Worm (Caenorhabditis elegans) whole organism, L1 larva: Measurements from ENCODE around the gene clec-179.

Experiments used
- aha-1 ChIP-seq: fragments of 150-350 bp; optimal IDR thresholded peaks from 2 replicates; lab custom pipeline; 2014; ENCODE audit warnings: missing biosample characterization, missing genetic modification characterization
- alr-1 ChIP-seq: fragments of 200-800 bp; sonication (Bioruptor generic); optimal IDR thresholded peaks from 2 replicates; lab custom pipeline; 2018; ENCODE audit warnings: borderline replicate concordance, mild to moderate bottlenecking, missing genetic modification characterization, missing compliant biosample characterization
- aly-2 ChIP-seq: fragments of 150-350 bp; optimal IDR thresholded peaks from 2 replicates; lab custom pipeline; 2014; ENCODE audit warnings: missing biosample characterization, missing genetic modification characterization
- blmp-1 ChIP-seq: fragments of 150-350 bp; optimal IDR thresholded peaks from 2 replicates; lab custom pipeline; 2014; ENCODE audit warnings: missing biosample characterization, missing genetic modification characterization
- ceh-63 ChIP-seq: fragments of 200-800 bp; sonication (Bioruptor generic); optimal IDR thresholded peaks from 2 replicates; lab custom pipeline; 2018; ENCODE audit warnings: mild to moderate bottlenecking, missing genetic modification characterization, missing compliant biosample characterization
- ceh-82 ChIP-seq, 3 experiments: fragments of 150-350 bp in 1 of 3; sonication (generic microtip) in 2 of 3; optimal IDR thresholded peaks; 2 replicates each; lab custom pipeline; 2014 to 2017; ENCODE audit warnings: missing biosample characterization in 3 of 3, missing genetic modification characterization in 3 of 3
- ceh-88 ChIP-seq: fragments of 200-800 bp; sonication (Bioruptor generic); IDR thresholded peaks from 2 replicates; pipeline ENCODE4 v1.3.6; 2022; ENCODE audit warnings: missing genetic modification characterization, missing compliant biosample characterization
- dpl-1 ChIP-seq, 3 experiments: fragments of 150-350 bp in 2 of 3; sonication (generic microtip) in 1 of 3; optimal IDR thresholded peaks; 2 replicates each; lab custom pipeline; 2014 to 2017; ENCODE audit warnings: missing biosample characterization in 3 of 3, missing genetic modification characterization in 3 of 3, missing genetic modification reagents in 3 of 3
- efl-3 ChIP-seq: fragments of 200-800 bp; sonication (Bioruptor generic); optimal IDR thresholded peaks from 2 replicates; lab custom pipeline; 2018; ENCODE audit warnings: mild to moderate bottlenecking, missing genetic modification characterization, missing compliant biosample characterization
- egl-13 ChIP-seq: sonication (generic microtip); optimal IDR thresholded peaks from 2 replicates; lab custom pipeline; 2016; ENCODE audit warnings: missing genotype, missing genetic modification reagents, missing genetic modification characterization, missing compliant biosample characterization
- egl-27 ChIP-seq, 2 experiments: fragments of 150-350 bp in 1 of 2; sonication (generic microtip); optimal IDR thresholded peaks; 3 replicates each; lab custom pipeline; 2017 to 2018; ENCODE audit warnings: missing biosample characterization in 2 of 2, missing genetic modification characterization in 2 of 2, missing genetic modification reagents in 2 of 2
- elt-2 ChIP-seq: sonication (generic microtip); optimal IDR thresholded peaks from 2 replicates; lab custom pipeline; 2016; ENCODE audit warnings: missing genetic modification characterization, mild to moderate bottlenecking, inconsistent platforms, missing compliant biosample characterization, missing genetic modification reagents
- ets-5 ChIP-seq: fragments of 200-800 bp; sonication (Bioruptor generic); IDR thresholded peaks from 2 replicates; pipeline ENCODE4 v1.3.6; 2022; ENCODE audit warnings: missing genetic modification characterization, missing compliant biosample characterization
- fkh-10 ChIP-seq: sonication (generic microtip); optimal IDR thresholded peaks from 2 replicates; lab custom pipeline; 2017; ENCODE audit warnings: missing biosample characterization, missing genetic modification reagents, missing genetic modification characterization
- fkh-4 ChIP-seq: sonication (generic microtip); optimal IDR thresholded peaks from 2 replicates; lab custom pipeline; 2016; ENCODE audit warnings: missing compliant biosample characterization, missing genetic modification characterization, borderline replicate concordance
- fkh-8 ChIP-seq: sonication (generic microtip); optimal IDR thresholded peaks from 2 replicates; lab custom pipeline; 2016; ENCODE audit warnings: mild to moderate bottlenecking, missing genetic modification characterization, missing compliant biosample characterization
- fos-1 ChIP-seq: fragments of 150-350 bp; optimal IDR thresholded peaks from 2 replicates; lab custom pipeline; 2014; ENCODE audit warnings: missing biosample characterization, missing genetic modification characterization
- hpl-2 ChIP-seq: fragments of 150-350 bp; optimal IDR thresholded peaks from 2 replicates; lab custom pipeline; 2014; ENCODE audit warnings: missing biosample characterization, missing genetic modification reagents, missing genetic modification characterization
- irx-1 ChIP-seq: sonication (generic microtip); optimal IDR thresholded peaks from 2 replicates; lab custom pipeline; 2016; ENCODE audit warnings: missing genetic modification characterization, missing compliant biosample characterization
- isw-1 ChIP-seq: fragments of 200-800 bp; sonication (Bioruptor generic); IDR thresholded peaks from 2 replicates; pipeline ENCODE4 v1.3.6; 2022; ENCODE audit warnings: missing genetic modification characterization, missing compliant biosample characterization
- lin-35 ChIP-seq, 2 experiments: fragments of 150-350 bp; optimal IDR thresholded peaks; 2 replicates each; lab custom pipeline; 2014; ENCODE audit warnings: missing biosample characterization in 2 of 2, missing genetic modification characterization in 2 of 2, missing genetic modification reagents in 2 of 2
- lir-3 ChIP-seq: sonication (generic microtip); optimal IDR thresholded peaks from 2 replicates; lab custom pipeline; 2016; ENCODE audit warnings: mild to moderate bottlenecking, missing genetic modification characterization, moderate library complexity, missing compliant biosample characterization; ENCODE audit not compliant: poor library complexity
- lsy-2 ChIP-seq, 2 experiments: fragments of 150-350 bp; optimal IDR thresholded peaks; 2 replicates each; lab custom pipeline; 2014; ENCODE audit warnings: missing biosample characterization in 2 of 2, missing genetic modification characterization in 2 of 2
- mab-9 ChIP-seq: fragments of 200-800 bp; sonication (Bioruptor generic); IDR thresholded peaks from 2 replicates; pipeline ENCODE4 v1.3.6; 2022; ENCODE audit warnings: missing genetic modification reagents, missing genetic modification characterization, missing compliant biosample characterization
- mdl-1 ChIP-seq, 2 experiments: fragments of 150-350 bp; optimal IDR thresholded peaks; 2 replicates each; lab custom pipeline; 2014 to 2017; ENCODE audit warnings: missing biosample characterization in 2 of 2, missing genetic modification characterization in 2 of 2, inconsistent platforms in 1 of 2
- nhr-12 ChIP-seq: sonication (generic microtip); optimal IDR thresholded peaks from 2 replicates; lab custom pipeline; 2017; ENCODE audit warnings: missing biosample characterization, missing genetic modification characterization
- nhr-19 ChIP-seq: fragments of 200-800 bp; sonication (Bioruptor generic); conservative IDR thresholded peaks from 2 replicates; pipeline ENCODE4 v1.3.6; 2022; ENCODE audit warnings: missing genetic modification characterization, missing compliant biosample characterization
- nhr-20 ChIP-seq: sonication (generic microtip); optimal IDR thresholded peaks from 2 replicates; lab custom pipeline; 2016; ENCODE audit warnings: mild to moderate bottlenecking, missing genetic modification characterization, missing compliant biosample characterization
- nhr-237 ChIP-seq: fragments of 150-350 bp; optimal IDR thresholded peaks from 2 replicates; lab custom pipeline; 2014; ENCODE audit warnings: missing biosample characterization, missing genetic modification characterization
- nhr-28 ChIP-seq: fragments of 150-350 bp; optimal IDR thresholded peaks from 2 replicates; lab custom pipeline; 2014; ENCODE audit warnings: missing biosample characterization, missing genetic modification characterization
- nhr-47 ChIP-seq: sonication (generic microtip); optimal IDR thresholded peaks from 2 replicates; lab custom pipeline; 2016; ENCODE audit warnings: mild to moderate bottlenecking, missing genetic modification characterization, moderate library complexity, missing compliant biosample characterization
- nhr-71 ChIP-seq: sonication (generic microtip); optimal IDR thresholded peaks from 2 replicates; lab custom pipeline; 2016; ENCODE audit warnings: mild to moderate bottlenecking, missing genetic modification characterization, moderate library complexity, missing compliant biosample characterization
- nhr-76 ChIP-seq: sonication (generic microtip); optimal IDR thresholded peaks from 2 replicates; lab custom pipeline; 2017; ENCODE audit warnings: missing biosample characterization, missing genetic modification characterization
- nhr-84 ChIP-seq: sonication (generic microtip); optimal IDR thresholded peaks from 2 replicates; lab custom pipeline; 2017; ENCODE audit warnings: missing biosample characterization, missing genetic modification characterization
- nhr-85 ChIP-seq: sonication (generic microtip); peaks from one replicate; lab custom pipeline; 2016; ENCODE audit warnings: missing genetic modification characterization, inconsistent platforms, missing compliant biosample characterization
- nhr-90 ChIP-seq: sonication (generic microtip); optimal IDR thresholded peaks from 2 replicates; lab custom pipeline; 2016; ENCODE audit warnings: mild to moderate bottlenecking, missing genetic modification characterization, missing compliant biosample characterization; ENCODE audit not compliant: poor library complexity
- pag-3 ChIP-seq: sonication (generic microtip); optimal IDR thresholded peaks from 2 replicates; lab custom pipeline; 2017; ENCODE audit warnings: missing genetic modification characterization, mild to moderate bottlenecking, missing compliant biosample characterization, antibody characterized with exemption, borderline replicate concordance; ENCODE audit not compliant: insufficient read depth
- pax-3 ChIP-seq: fragments of 200-800 bp; sonication (Bioruptor generic); optimal IDR thresholded peaks from 2 replicates; lab custom pipeline; 2018; ENCODE audit warnings: mild to moderate bottlenecking, missing genetic modification characterization, moderate library complexity, missing compliant biosample characterization
- pqm-1 ChIP-seq: sonication (generic microtip); optimal IDR thresholded peaks from 3 replicates; lab custom pipeline; 2017; ENCODE audit warnings: missing biosample characterization, missing genetic modification characterization
- snu-23 ChIP-seq: sonication (generic microtip); optimal IDR thresholded peaks from 2 replicates; lab custom pipeline; 2016; ENCODE audit warnings: missing genetic modification characterization, missing compliant biosample characterization
- sox-4 ChIP-seq: sonication (generic microtip); optimal IDR thresholded peaks from 2 replicates; lab custom pipeline; 2016; ENCODE audit warnings: missing genetic modification characterization, missing compliant biosample characterization
- swsn-7 ChIP-seq: sonication (generic microtip); optimal IDR thresholded peaks from 2 replicates; lab custom pipeline; 2016; ENCODE audit warnings: missing genetic modification characterization, missing compliant biosample characterization
- tbx-2 ChIP-seq: sonication (generic microtip); optimal IDR thresholded peaks from 2 replicates; lab custom pipeline; 2016; ENCODE audit warnings: missing genetic modification characterization, missing compliant biosample characterization
- unc-130 ChIP-seq: fragments of 150-350 bp; optimal IDR thresholded peaks from 2 replicates; lab custom pipeline; 2017; ENCODE audit warnings: missing biosample characterization, missing genetic modification characterization, inconsistent platforms
- unc-30 ChIP-seq: sonication (generic microtip); optimal IDR thresholded peaks from 2 replicates; lab custom pipeline; 2017; ENCODE audit warnings: missing biosample characterization, missing genetic modification characterization
- vab-15 ChIP-seq: sonication (generic microtip); optimal IDR thresholded peaks from 2 replicates; lab custom pipeline; 2017; ENCODE audit warnings: missing genotype, mild to moderate bottlenecking, missing genetic modification characterization, missing compliant biosample characterization
- xbp-1 ChIP-seq: sonication (generic microtip); optimal IDR thresholded peaks from 2 replicates; lab custom pipeline; 2016; ENCODE audit warnings: missing genetic modification characterization, missing compliant biosample characterization
- zag-1 ChIP-seq: fragments of 150-350 bp; optimal IDR thresholded peaks from 2 replicates; lab custom pipeline; 2014; ENCODE audit warnings: missing biosample characterization, missing genetic modification characterization
- zip-4 ChIP-seq: fragments of 200-800 bp; sonication (Bioruptor generic); optimal IDR thresholded peaks from 2 replicates; lab custom pipeline; 2018; ENCODE audit warnings: mild to moderate bottlenecking, missing genetic modification characterization, moderate library complexity, missing compliant biosample characterization
- ztf-11 ChIP-seq, 2 experiments: sonication (generic microtip); optimal IDR thresholded peaks; 2 replicates each; lab custom pipeline; 2016 to 2017; ENCODE audit warnings: missing genetic modification characterization in 2 of 2, missing biosample characterization in 1 of 2, missing compliant biosample characterization in 1 of 2

The clec-179 gene

ce11 chrIV:7188528-7189422 is 4.3 kb upstream of the clec-179 start, which contains the start of gene srlf-7:
Gene srlf-7, plus strand, starts transcription at chrIV:7189287.
- TF ChIP-seq egl-27 (tag; optimal IDR thresholded peaks at IDR 0.05; lab: Kevin White, UChicago) (no peak), lsy-2 (tag; optimal IDR thresholded peaks at IDR 0.05; lab: Kevin White, UChicago) (peak in 1 of 2 experiments; percentile 31), zip-4 (GFP tag; lab: Kevin White, UChicago) (no peak), tbx-2 (peak; percentile 58), nhr-20 (tag; lab: Kevin White, UChicago) (peak; percentile 84), nhr-47 (tag; lab: Kevin White, UChicago) (no peak), nhr-237 (tag; lab: Kevin White, UChicago) (no peak), irx-1 (tag; lab: Kevin White, UChicago) (no peak), elt-2 (tag; lab: Kevin White, UChicago) (peak; percentile 99), nhr-19 (GFP tag; lab: Robert Waterston, UW) (peak; percentile 40), lir-3 (tag; lab: Kevin White, UChicago) (no peak), fkh-4 (tag; lab: Kevin White, UChicago) (no peak), nhr-90 (tag; lab: Kevin White, UChicago) (peak; percentile 77), blmp-1 (peak; percentile 67), aly-2 (tag; lab: Kevin White, UChicago) (no peak), nhr-71 (tag; lab: Kevin White, UChicago) (peak; percentile 78), mdl-1 (tag; optimal IDR thresholded peaks at IDR 0.05; lab: Kevin White, UChicago) (no peak), sox-4 (tag; lab: Kevin White, UChicago) (no peak), ceh-82 (tag; optimal IDR thresholded peaks at IDR 0.05; lab: Kevin White, UChicago) (no peak), nhr-28 (tag; lab: Kevin White, UChicago) (no peak), vab-15 (no peak), fkh-10 (peak; percentile 54), pqm-1 (tag; lab: Kevin White, UChicago) (no peak), ceh-88 (GFP tag; lab: Robert Waterston, UW) (no peak), egl-13 (no peak), fkh-8 (tag; lab: Kevin White, UChicago) (no peak), zag-1 (no peak), unc-30 (tag; lab: Kevin White, UChicago) (no peak), mab-9 (GFP tag; lab: Robert Waterston, UW) (no peak), aha-1 (tag; lab: Kevin White, UChicago) (no peak), swsn-7 (peak; percentile 2), alr-1 (tag; lab: Kevin White, UChicago) (no peak), pax-3 (tag; lab: Kevin White, UChicago) (no peak), nhr-12 (no peak), efl-3 (no peak), unc-130 (tag; lab: Kevin White, UChicago) (no peak), ets-5 (GFP tag; lab: Robert Waterston, UW) (no peak), nhr-85 (tag; lab: Kevin White, UChicago) (peak; percentile 86), snu-23 (GFP tag; lab: Kevin White, UChicago) (peak; percentile 52), lin-35 (GFP tag; optimal IDR thresholded peaks at IDR 0.05; lab: Kevin White, UChicago) (peak in 1 of 2 experiments; percentile 80), isw-1 (GFP tag; lab: Robert Waterston, UW) (no peak), ztf-11 (tag; optimal IDR thresholded peaks at IDR 0.05; lab: Kevin White, UChicago) (no peak), nhr-84 (tag; lab: Kevin White, UChicago) (no peak), fos-1 (tag; lab: Kevin White, UChicago) (peak; percentile 6), hpl-2 (GFP tag; lab: Kevin White, UChicago) (no peak), nhr-76 (tag; lab: Kevin White, UChicago) (no peak), xbp-1 (no peak), pag-3 (tag; lab: Kevin White, UChicago) (no peak), dpl-1 (GFP tag; optimal IDR thresholded peaks at IDR 0.05; lab: Kevin White, UChicago) (peak in 1 of 3 experiments; percentile 36), ceh-63 (GFP tag; lab: Kevin White, UChicago) (no peak)
